Worm (Caenorhabditis elegans): ENCODE results near the gene ugt-23.
A peak's percentile ranks its signal among the peaks of the same experiment; 100 is the strongest.

Gene ugt-23

ce11 chrX:9958561-9958960, 33.6 kb upstream of the ugt-23 start, which contains the start of gene ZC506.1:
Gene ZC506.1, plus strand, starts transcription at chrX:9958960.
- TF ChIP-seq nhr-11 (tag; optimal IDR thresholded peaks at IDR 0.05) (peak; percentile 37), lin-13 (GFP tag; optimal IDR thresholded peaks at IDR 0.05) (peak; percentile 92), lin-39 (tag; optimal IDR thresholded peaks at IDR 0.05) (peak; percentile 66), zip-4 (GFP tag; optimal IDR thresholded peaks at IDR 0.05) (peak; percentile 56), sox-4 (tag; optimal IDR thresholded peaks at IDR 0.05) (peak; percentile 73), nhr-47 (tag; optimal IDR thresholded peaks at IDR 0.05) (peak; percentile 93), elt-2 (tag; optimal IDR thresholded peaks at IDR 0.05) (peak; percentile 81), nhr-84 (tag; optimal IDR thresholded peaks at IDR 0.05) (no peak), ceh-82 (tag; optimal IDR thresholded peaks at IDR 0.05) (peak; percentile 82 to 97 (median 91)), sup-37 (GFP tag; optimal IDR thresholded peaks at IDR 0.05) (peak; percentile 72), ces-1 (GFP tag; optimal IDR thresholded peaks at IDR 0.05) (no peak), mab-9 (GFP tag; IDR thresholded peaks at IDR 0.05) (peak; percentile 66; the same call in 1 of the 2 replicates), elt-3 (tag; optimal IDR thresholded peaks at IDR 0.05) (peak in 4 of 6 experiments; percentile 3 to 83 (median 70)), egl-13 (tag; optimal IDR thresholded peaks at IDR 0.05) (peak; percentile 87), nhr-76 (tag; optimal IDR thresholded peaks at IDR 0.05) (no peak), xbp-1 (tag; optimal IDR thresholded peaks at IDR 0.05) (peak; percentile 91), hlh-4 (tag; optimal IDR thresholded peaks at IDR 0.05) (no peak), snu-23 (GFP tag; optimal IDR thresholded peaks at IDR 0.05) (peak; percentile 97), nhr-12 (tag; optimal IDR thresholded peaks at IDR 0.05) (no peak), isw-1 (GFP tag; IDR thresholded peaks at IDR 0.05) (peak; percentile 85), nhr-19 (GFP tag; conservative IDR thresholded peaks at IDR 0.05) (peak; percentile 95), aha-1 (tag; optimal IDR thresholded peaks at IDR 0.05) (peak; percentile 45), C04F5.9 (tag; optimal IDR thresholded peaks at IDR 0.05) (peak; percentile 38), fos-1 (tag; optimal IDR thresholded peaks at IDR 0.05) (peak; percentile 88), hpl-2 (GFP tag; optimal IDR thresholded peaks at IDR 0.05) (peak; percentile 83), vab-15 (tag; optimal IDR thresholded peaks at IDR 0.05) (peak; percentile 23), dsc-1 (tag; optimal IDR thresholded peaks at IDR 0.05) (peak; percentile 92), sptf-1 (tag; optimal IDR thresholded peaks at IDR 0.05) (no peak), nhr-28 (tag; optimal IDR thresholded peaks at IDR 0.05) (no peak), unc-130 (tag; optimal IDR thresholded peaks at IDR 0.05) (peak; percentile 91), aly-2 (tag; optimal IDR thresholded peaks at IDR 0.05) (peak; percentile 58), nhr-77 (tag; optimal IDR thresholded peaks at IDR 0.05) (peak; percentile 96), mdl-1 (tag; optimal IDR thresholded peaks at IDR 0.05) (peak in 1 of 2 experiments; percentile 93), efl-3 (GFP tag; optimal IDR thresholded peaks at IDR 0.05) (no peak), pqm-1 (tag; optimal IDR thresholded peaks at IDR 0.05) (peak; percentile 6), ceh-63 (GFP tag; optimal IDR thresholded peaks at IDR 0.05) (no peak), Y116A8C.19 (tag; optimal IDR thresholded peaks at IDR 0.05; ENCODE audit: borderline replicate concordance) (no peak), mep-1 (tag; optimal IDR thresholded peaks at IDR 0.05) (peak; percentile 97), hlh-17 (GFP tag; optimal IDR thresholded peaks at IDR 0.05; ENCODE audit: borderline replicate concordance) (no peak), lin-14 (GFP tag; optimal IDR thresholded peaks at IDR 0.05) (peak; percentile 99), alr-1 (tag; optimal IDR thresholded peaks at IDR 0.05; ENCODE audit: borderline replicate concordance) (no peak), tbx-2 (tag; optimal IDR thresholded peaks at IDR 0.05) (peak; percentile 96), nhr-90 (tag; optimal IDR thresholded peaks at IDR 0.05; ENCODE audit: poor library complexity) (peak; percentile 89), ama-1 (optimal IDR thresholded peaks at IDR 0.05) (no peak), fkh-4 (tag; optimal IDR thresholded peaks at IDR 0.05; ENCODE audit: borderline replicate concordance) (no peak), lin-15B (tag; optimal IDR thresholded peaks at IDR 0.05) (peak; percentile 81), lsy-2 (tag; optimal IDR thresholded peaks at IDR 0.05) (peak; percentile 86 to 93), swsn-7 (tag; optimal IDR thresholded peaks at IDR 0.05) (peak; percentile 96), ztf-11 (tag; optimal IDR thresholded peaks at IDR 0.05) (peak in 1 of 2 experiments; percentile 45), irx-1 (tag; optimal IDR thresholded peaks at IDR 0.05) (peak; percentile 92), snpc-4 (tag; optimal IDR thresholded peaks at IDR 0.05) (peak; percentile 71), C34B4.2 (tag; optimal IDR thresholded peaks at IDR 0.05) (no peak), pag-3 (tag; optimal IDR thresholded peaks at IDR 0.05; ENCODE audit: borderline replicate concordance, insufficient read depth) (no peak)

Data from whole organism, L1 larva.